Worm (Caenorhabditis elegans) whole organism, L4 larva: Measurements from ENCODE around the gene srt-18.

Experiments
- D1046.2 ChIP-seq: fragments of 200-800 bp; sonication (Bioruptor generic); IDR thresholded peaks from 2 replicates; pipeline ENCODE4 v1.3.6; 2022; ENCODE audit warnings: missing genetic modification characterization, missing compliant biosample characterization
- F37D6.2 ChIP-seq: sonication (generic microtip); optimal IDR thresholded peaks from 2 replicates; lab custom pipeline; 2016; ENCODE audit warnings: mild to moderate bottlenecking, missing genetic modification characterization, missing compliant biosample characterization
- R02D3.7 ChIP-seq: fragments of 150-350 bp; sonication (generic microtip); optimal IDR thresholded peaks from 3 replicates; lab custom pipeline; 2014; ENCODE audit warnings: missing biosample characterization, missing genetic modification characterization
- T26A8.4 ChIP-seq: fragments of 200-800 bp; sonication (Bioruptor generic); IDR thresholded peaks from 2 replicates; pipeline ENCODE4 v1.3.6; 2022; ENCODE audit warnings: missing genetic modification characterization, missing compliant biosample characterization
- Y105C5A.15 ChIP-seq: fragments of 200-800 bp; sonication (Bioruptor generic); IDR thresholded peaks from 2 replicates; pipeline ENCODE4 v1.3.6; 2022; ENCODE audit warnings: missing genetic modification characterization, missing compliant biosample characterization
- Y75B8A.6 ChIP-seq: fragments of 200-800 bp; sonication (Bioruptor generic); IDR thresholded peaks from 2 replicates; pipeline ENCODE4 v1.3.6; 2022; ENCODE audit warnings: missing genetic modification reagents, missing genetic modification characterization, missing compliant biosample characterization
- aha-1 ChIP-seq: fragments of 150-350 bp; peaks from one replicate; lab custom pipeline; 2014; ENCODE audit warnings: missing biosample characterization, missing genetic modification characterization
- ceh-20 ChIP-seq: fragments of 200-800 bp; sonication (Bioruptor generic); IDR thresholded peaks from 2 replicates; pipeline ENCODE4 v1.3.6; 2022; ENCODE audit warnings: missing genetic modification reagents, missing genetic modification characterization, missing compliant biosample characterization
- ceh-44 ChIP-seq: fragments of 200-800 bp; sonication (Bioruptor generic); IDR thresholded peaks from 2 replicates; pipeline ENCODE4 v1.3.6; 2022; ENCODE audit warnings: missing genetic modification reagents, missing genetic modification characterization, missing compliant biosample characterization
- ceh-82 ChIP-seq: sonication (generic microtip); optimal IDR thresholded peaks from 2 replicates; lab custom pipeline; 2017; ENCODE audit warnings: missing biosample characterization, missing genetic modification characterization
- ces-1 ChIP-seq: fragments of 150-350 bp; sonication (generic microtip); optimal IDR thresholded peaks from 4 replicates; lab custom pipeline; 2014; ENCODE audit warnings: missing biosample characterization, missing genetic modification reagents, missing genetic modification characterization
- ctbp-1 ChIP-seq: fragments of 200-800 bp; sonication (Bioruptor generic); IDR thresholded peaks from 2 replicates; pipeline ENCODE4 v1.3.6; 2022; ENCODE audit warnings: missing genetic modification reagents, missing genetic modification characterization, missing compliant biosample characterization
- daf-8 ChIP-seq: fragments of 200-800 bp; sonication (Bioruptor generic); IDR thresholded peaks from 2 replicates; pipeline ENCODE4 v1.3.6; 2022; ENCODE audit warnings: missing genetic modification characterization, missing compliant biosample characterization
- duxl-1 ChIP-seq: sonication (generic microtip); optimal IDR thresholded peaks from 2 replicates; lab custom pipeline; 2016; ENCODE audit warnings: mild to moderate bottlenecking, missing genetic modification characterization, moderate library complexity, missing compliant biosample characterization; ENCODE audit not compliant: poor library complexity
- dve-1 ChIP-seq: sonication (generic microtip); optimal IDR thresholded peaks from 2 replicates; lab custom pipeline; 2017; ENCODE audit warnings: antibody characterized with exemption, mild to moderate bottlenecking, missing genetic modification characterization, missing compliant biosample characterization; ENCODE audit not compliant: insufficient read depth
- hif-1 ChIP-seq, 2 experiments: sonication (generic microtip); optimal IDR thresholded peaks; 2 replicates each; lab custom pipeline; 2016 to 2017; ENCODE audit warnings: missing compliant biosample characterization in 2 of 2, missing genetic modification characterization in 2 of 2, missing genetic modification reagents in 2 of 2, missing genotype in 2 of 2, mild to moderate bottlenecking in 1 of 2
- hmg-1.1 ChIP-seq: fragments of 200-800 bp; sonication (Bioruptor generic); IDR thresholded peaks from 2 replicates; pipeline ENCODE4 v1.3.6; 2022; ENCODE audit warnings: missing genetic modification reagents, missing genetic modification characterization, missing compliant biosample characterization
- lim-7 ChIP-seq: fragments of 200-800 bp; sonication (Bioruptor generic); IDR thresholded peaks from 2 replicates; pipeline ENCODE4 v1.3.6; 2022; ENCODE audit warnings: missing genetic modification characterization, missing compliant biosample characterization
- lin-1 ChIP-seq: fragments of 200-800 bp; sonication (Bioruptor generic); IDR thresholded peaks from 2 replicates; pipeline ENCODE4 v1.3.6; 2022; ENCODE audit warnings: missing genetic modification reagents, missing genetic modification characterization, missing compliant biosample characterization
- lin-39 ChIP-seq: fragments of 150-350 bp; optimal IDR thresholded peaks from 2 replicates; lab custom pipeline; 2014; ENCODE audit warnings: missing biosample characterization, missing genetic modification reagents, missing genetic modification characterization
- nhr-48 ChIP-seq: sonication (generic microtip); optimal IDR thresholded peaks from 2 replicates; lab custom pipeline; 2016; ENCODE audit warnings: mild to moderate bottlenecking, missing genetic modification characterization, missing compliant biosample characterization
- nhr-76 ChIP-seq: fragments of 150-350 bp; optimal IDR thresholded peaks from 2 replicates; lab custom pipeline; 2014; ENCODE audit warnings: missing biosample characterization, missing genetic modification characterization
- nhr-77 ChIP-seq: fragments of 150-350 bp; optimal IDR thresholded peaks from 2 replicates; lab custom pipeline; 2014; ENCODE audit warnings: missing biosample characterization, missing genetic modification characterization
- pha-4 ChIP-seq, 2 experiments: fragments of 150-350 bp in 1 of 2; fragments of 200-800 bp in 1 of 2; sonication (Bioruptor generic) in 1 of 2; IDR thresholded peaks in 1 of 2; optimal IDR thresholded peaks in 1 of 2; 2 replicates each; pipeline versions ENCODE4 v1.3.6 to Lab custom; 2014 to 2022; ENCODE audit warnings: missing genetic modification characterization in 2 of 2, missing genetic modification reagents in 2 of 2, missing biosample characterization in 1 of 2, missing compliant biosample characterization in 1 of 2
- rbr-2 ChIP-seq: sonication (generic microtip); optimal IDR thresholded peaks from 2 replicates; lab custom pipeline; 2016; ENCODE audit warnings: missing genotype, missing genetic modification characterization, missing compliant biosample characterization
- snpc-1.2 ChIP-seq: fragments of 200-800 bp; sonication (Bioruptor generic); IDR thresholded peaks from 2 replicates; pipeline ENCODE4 v1.3.6; 2022; ENCODE audit warnings: missing genetic modification reagents, missing genetic modification characterization, missing compliant biosample characterization
- spr-1 ChIP-seq: sonication (generic microtip); optimal IDR thresholded peaks from 2 replicates; lab custom pipeline; 2016; ENCODE audit warnings: mild to moderate bottlenecking, missing genetic modification characterization, missing compliant biosample characterization
- unc-62 ChIP-seq, 3 experiments: fragments of 150-350 bp in 1 of 3; sonication (generic microtip); optimal IDR thresholded peaks in 2 of 3; peaks in 1 of 3; 1 replicate in 1 of 3; 2 replicates in 2 of 3; lab custom pipeline; 2014 to 2017; ENCODE audit warnings: missing biosample characterization in 3 of 3, missing genetic modification characterization in 3 of 3, missing genetic modification reagents in 3 of 3, missing genotype in 1 of 3
- zag-1 ChIP-seq: fragments of 150-350 bp; optimal IDR thresholded peaks from 2 replicates; lab custom pipeline; 2014; ENCODE audit warnings: missing biosample characterization, missing genetic modification characterization
- zip-11 ChIP-seq: fragments of 200-800 bp; sonication (Bioruptor generic); IDR thresholded peaks from 2 replicates; pipeline ENCODE4 v1.3.6; 2022; ENCODE audit warnings: missing genetic modification characterization, missing compliant biosample characterization
- ztf-7 ChIP-seq: fragments of 150-350 bp; optimal IDR thresholded peaks from 2 replicates; lab custom pipeline; 2014; ENCODE audit warnings: missing biosample characterization, missing genetic modification characterization

The srt-18 gene

DNA sequence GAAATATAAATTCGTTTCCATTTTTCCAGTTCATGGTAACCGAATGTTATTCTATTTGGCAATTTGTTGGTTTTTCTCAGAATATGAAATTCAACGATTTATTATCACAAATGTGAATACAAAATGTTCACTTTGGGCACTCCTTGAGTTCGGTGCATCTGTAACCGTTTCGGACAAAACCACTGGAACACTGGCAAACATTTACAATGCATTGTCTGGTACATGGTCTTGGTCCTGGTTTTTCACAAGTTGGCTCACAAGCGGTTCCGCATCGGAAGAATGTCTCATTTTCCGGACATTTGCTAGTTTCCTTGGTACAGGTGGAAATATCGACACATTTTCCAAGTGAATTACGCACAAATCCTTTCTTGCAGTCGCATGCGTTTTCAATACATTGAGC lies 37.8 kb upstream of the srt-18 start:
- TF ChIP-seq lin-1 (GFP tag; lab: Robert Waterston, UW): no peak
- TF ChIP-seq ceh-44: no peak
- TF ChIP-seq aha-1 (tag; lab: Kevin White, UChicago): peak; percentile 93
- no peak for TF ChIP-seq ceh-82
- TF ChIP-seq nhr-77: no peak
- no peak for TF ChIP-seq rbr-2 (tag; lab: Kevin White, UChicago)
- no peak for TF ChIP-seq nhr-48 (tag; lab: Kevin White, UChicago)
- TF ChIP-seq lim-7 (GFP tag; lab: Robert Waterston, UW): no peak

DNA sequence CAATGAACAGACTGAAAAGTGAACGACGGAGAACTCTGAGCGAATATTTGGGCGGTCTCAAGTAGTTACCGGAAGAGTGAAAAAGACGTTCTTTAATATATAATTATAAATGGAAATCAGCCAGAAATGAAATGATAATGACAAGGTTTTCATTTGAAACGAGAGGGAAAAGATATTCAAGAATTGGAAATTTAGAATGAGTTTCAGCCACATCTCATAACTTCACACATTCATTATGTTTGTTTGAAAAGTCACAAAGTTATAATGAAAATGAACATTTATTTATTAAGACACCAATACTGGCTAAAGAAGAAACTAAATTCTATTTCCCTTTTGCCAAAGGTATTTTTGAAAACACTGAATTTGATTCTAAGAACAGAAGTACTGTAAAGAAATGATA lies 35.7 kb upstream of the srt-18 start, which contains the start of gene C25E10.7:
C25E10.7 (minus strand) TSS at position 101 of the 400 bp plus-strand sequence.
- no peak for TF ChIP-seq unc-62 (GFP tag; optimal IDR thresholded peaks at IDR 0.05 in 1 of 2; lab: Kevin White, UChicago)
- TF ChIP-seq unc-62 (tag; optimal IDR thresholded peaks at IDR 0.05; lab: Kevin White, UChicago): no peak
- no peak for TF ChIP-seq Y105C5A.15 (GFP tag; lab: Robert Waterston, UW)
- TF ChIP-seq daf-8 (GFP tag; lab: Robert Waterston, UW): no peak
- TF ChIP-seq ceh-20 (GFP tag; lab: Robert Waterston, UW): no peak
- no peak for TF ChIP-seq ztf-7
- no peak for TF ChIP-seq R02D3.7 (tag; lab: Kevin White, UChicago)
- TF ChIP-seq nhr-76 (tag; lab: Kevin White, UChicago): no peak
- TF ChIP-seq D1046.2 (GFP tag; lab: Robert Waterston, UW): no peak
- TF ChIP-seq rbr-2 (tag; lab: Kevin White, UChicago): no peak

DNA sequence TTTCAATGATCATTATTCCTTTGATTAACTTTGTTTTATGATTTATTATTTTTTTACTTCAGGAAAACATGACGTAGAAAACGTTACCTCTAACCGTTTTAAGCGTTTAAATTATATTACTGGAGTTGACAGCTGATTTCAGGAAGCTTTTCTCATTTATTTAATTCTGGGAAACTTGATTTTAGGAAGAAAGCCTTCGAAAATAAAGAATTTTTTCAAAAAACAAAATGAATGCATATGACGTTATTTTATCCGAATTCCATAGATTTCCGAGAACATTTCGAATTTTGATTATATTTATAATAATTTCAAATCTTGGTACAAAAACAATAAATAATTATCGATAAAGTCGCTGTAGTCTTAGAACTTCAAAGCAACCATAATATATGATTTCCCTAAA lies 33.8 kb upstream of the srt-18 start:
- TF ChIP-seq pha-4 (GFP tag; IDR thresholded peaks at IDR 0.05; lab: Robert Waterston, UW) (no peak), pha-4 (tag; optimal IDR thresholded peaks at IDR 0.05; lab: Kevin White, UChicago) (no peak), hif-1 (tag; optimal IDR thresholded peaks at IDR 0.05; lab: Kevin White, UChicago) (no peak), lin-39 (tag; lab: Kevin White, UChicago) (no peak), zip-11 (GFP tag; lab: Robert Waterston, UW) (no peak), T26A8.4 (GFP tag; lab: Robert Waterston, UW) (no peak)

DNA sequence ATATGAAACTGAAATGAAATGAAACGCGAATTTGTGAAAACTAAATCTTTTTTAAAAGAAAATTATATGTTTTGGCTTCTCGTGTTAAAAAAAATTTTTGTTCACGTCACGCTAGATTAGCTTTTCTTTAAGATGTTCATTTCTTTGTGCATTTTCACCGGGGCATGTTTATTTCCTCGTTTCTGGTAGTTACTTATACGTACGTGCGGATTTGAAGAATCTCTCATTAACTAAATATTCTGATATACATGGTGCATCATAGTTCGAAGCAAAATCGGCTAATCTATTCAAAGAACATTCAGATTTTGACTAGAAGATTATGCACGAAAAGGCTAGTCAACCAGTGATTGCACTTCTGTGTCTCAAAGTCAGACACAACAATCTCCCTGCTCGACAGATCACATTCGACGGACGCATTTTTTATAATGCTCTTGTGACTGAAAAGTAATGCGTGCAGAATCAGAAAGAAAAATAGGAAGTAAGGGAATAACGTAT lies 32.2 kb upstream of the srt-18 start, which contains the start of gene C25E10.17:
C25E10.17 (minus strand) TSS at position 51 of the 495 bp plus-strand sequence.
- TF ChIP-seq pha-4 (GFP tag; IDR thresholded peaks at IDR 0.05; lab: Robert Waterston, UW) (no peak), pha-4 (tag; optimal IDR thresholded peaks at IDR 0.05; lab: Kevin White, UChicago) (no peak), spr-1 (tag; lab: Kevin White, UChicago) (no peak), aha-1 (tag; lab: Kevin White, UChicago) (peak; percentile 92), duxl-1 (tag; lab: Kevin White, UChicago) (no peak)

DNA sequence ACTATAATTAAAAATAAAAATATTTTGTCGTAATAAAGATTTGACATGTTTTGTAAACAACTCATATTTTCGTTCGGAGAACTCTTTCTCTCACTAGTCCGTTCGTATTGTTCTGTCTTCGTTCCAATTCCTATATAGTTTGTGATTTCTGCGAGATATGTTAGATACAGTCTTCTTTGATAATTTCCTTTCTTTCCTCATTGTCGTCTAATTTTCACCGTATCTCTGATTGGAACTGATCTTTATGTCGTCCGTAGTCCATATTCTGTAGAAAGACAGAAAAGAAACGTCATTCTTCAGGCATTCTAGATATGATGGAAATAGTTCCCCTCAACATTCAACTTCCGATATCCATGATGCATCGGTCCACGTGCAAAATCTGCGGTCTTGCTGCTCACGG lies 29.4 kb upstream of the srt-18 start, which contains the start of gene nhr-30:
nhr-30 (plus strand) TSS at position 301 of the 400 bp plus-strand sequence.
- no peak for TF ChIP-seq hmg-1.1 (GFP tag; lab: Robert Waterston, UW)
- peak in 1 of 2 experiments; percentile 1 for TF ChIP-seq unc-62 (GFP tag; optimal IDR thresholded peaks at IDR 0.05 in 1 of 2; lab: Kevin White, UChicago)
- no peak for TF ChIP-seq unc-62 (tag; optimal IDR thresholded peaks at IDR 0.05; lab: Kevin White, UChicago)
- TF ChIP-seq dve-1 (tag; lab: Kevin White, UChicago): no peak

DNA sequence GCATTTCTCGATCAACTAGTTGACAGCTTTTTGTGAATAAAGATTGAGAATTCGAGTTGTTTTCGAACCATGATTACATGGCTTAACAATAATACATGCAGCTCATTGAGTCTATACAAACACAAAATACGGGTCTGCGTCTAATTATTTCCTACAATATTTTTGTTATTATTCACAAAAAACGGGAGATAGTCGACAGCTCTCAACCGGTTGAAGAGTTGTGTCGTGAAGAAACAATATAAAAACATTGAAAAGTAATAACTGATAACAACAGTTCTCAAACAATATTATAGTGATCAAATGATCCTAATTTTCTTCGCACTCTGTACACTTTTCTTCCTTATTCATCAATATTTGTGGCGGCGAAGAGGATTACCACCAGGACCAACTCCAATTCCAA lies 25.6 kb upstream of the srt-18 start, which contains the start of gene cyp-33B1:
cyp-33B1 (plus strand) TSS at position 301 of the 400 bp plus-strand sequence.
- TF ChIP-seq nhr-48 (tag; lab: Kevin White, UChicago) (no peak), ctbp-1 (GFP tag; lab: Robert Waterston, UW) (no peak)
- TF ChIP-seq, all 104 proteins: peak for 0

DNA sequence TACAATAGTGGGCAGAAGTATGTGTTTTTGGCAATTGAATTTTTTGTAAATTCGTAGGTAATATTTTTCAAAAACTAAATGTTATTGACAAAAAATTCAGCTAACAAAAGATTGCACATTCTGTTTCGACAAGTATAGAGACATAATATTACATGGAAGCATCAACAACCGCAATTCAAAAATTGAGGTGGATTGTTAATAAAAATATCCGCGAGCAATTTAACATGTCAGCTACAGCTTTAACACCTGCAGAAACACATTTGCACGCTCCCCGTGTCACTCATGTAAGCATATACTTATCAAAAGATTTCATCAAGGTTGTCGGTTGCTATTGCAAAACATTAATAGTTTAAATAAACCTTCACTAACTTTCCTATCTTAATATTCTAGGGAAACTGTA lies 20.2 kb upstream of the srt-18 start, which contains the start of gene srsx-34:
srsx-34 (plus strand) TSS at position 301 of the 400 bp plus-strand sequence.
- no peak for TF ChIP-seq hif-1 (tag; optimal IDR thresholded peaks at IDR 0.05; lab: Kevin White, UChicago)
- TF ChIP-seq ces-1 (GFP tag; lab: Kevin White, UChicago): no peak
- no peak for TF ChIP-seq Y75B8A.6
- no peak for TF ChIP-seq hmg-1.1 (GFP tag; lab: Robert Waterston, UW)
- peak; percentile 31 for TF ChIP-seq aha-1 (tag; lab: Kevin White, UChicago)
- TF ChIP-seq zag-1: no peak
- no peak for TF ChIP-seq snpc-1.2 (GFP tag; lab: Robert Waterston, UW)
- no peak for TF ChIP-seq F37D6.2 (tag; lab: Kevin White, UChicago)
